Worm (Caenorhabditis elegans) whole organism, L4/young adult: ENCODE data around the gene H20E11.1.
"Not testable (repeated sequence)": the region's sequence is repeated elsewhere in the genome, so short reads cannot be mapped to it uniquely, and the experiment has no call there.

Experiments
- W03F9.2 ChIP-seq: fragments of 150-350 bp; optimal IDR thresholded peaks from 2 replicates; lab custom pipeline; 2014; ENCODE audit warnings: missing biosample characterization, missing genetic modification characterization
- dao-5 ChIP-seq: sonication (generic microtip); optimal IDR thresholded peaks from 2 replicates; lab custom pipeline; 2016; ENCODE audit warnings: missing genotype, missing genetic modification characterization, moderate library complexity, missing compliant biosample characterization
- him-1 ChIP-seq: sonication (generic microtip); optimal IDR thresholded peaks from 2 replicates; lab custom pipeline; 2016; ENCODE audit warnings: missing genotype, missing genetic modification reagents, missing genetic modification characterization, missing compliant biosample characterization

H20E11.1 gene

ce11 chrIV:6806475-6807063 is 23.4 kb upstream of the H20E11.1 start, which contains the start of gene C17H12.10:
TSS of gene C17H12.10 (plus strand) at chrIV:6806799.
- TF ChIP-seq dao-5 (no peak), W03F9.2 (no peak), him-1 (tag; lab: Kevin White, UChicago) (peak; percentile 43)

ce11 chrIV:6809756-6810155 is 20.2 kb upstream of the H20E11.1 start:
- TF ChIP-seq dao-5 (no peak), W03F9.2 (no peak), him-1 (tag; lab: Kevin White, UChicago) (peak; percentile 85)

- TF ChIP-seq him-1 (tag; lab: Kevin White, UChicago) (no peak), W03F9.2 (no peak), dao-5 (no peak)
These were observed 18.1 kb upstream of the H20E11.1 start, which contains the start of gene ceh-48 for ce11 chrIV:6811808-6812207. TSS of gene ceh-48 (plus strand) at chrIV:6812108.

ce11 chrIV:6817554-6817953 is 12.4 kb upstream of the H20E11.1 start, which contains the start of gene C17H12.5:
TSS of gene C17H12.5 (minus strand) at chrIV:6817654.
- TF ChIP-seq him-1 (tag; lab: Kevin White, UChicago) (no peak), dao-5 (no peak), W03F9.2 (no peak)

- TF ChIP-seq dao-5 (no peak), him-1 (tag; lab: Kevin White, UChicago) (no peak), W03F9.2 (no peak)
These were observed 11.6 kb upstream of the H20E11.1 start, which contains the start of gene C17H12.8 for ce11 chrIV:6818369-6818768. TSS of gene C17H12.8 (plus strand) at chrIV:6818703.

- TF ChIP-seq dao-5 (no peak), W03F9.2 (no peak), him-1 (tag; lab: Kevin White, UChicago) (no peak)
These were observed 8.2 kb upstream of the H20E11.1 start for ce11 chrIV:6821709-6822108.

ce11 chrIV:6822406-6822805 is 7.5 kb upstream of the H20E11.1 start, which contains the start of gene C17H12.6:
TSS of gene C17H12.6 (minus strand) at chrIV:6822506.
- no peak for TF ChIP-seq dao-5
- no peak for TF ChIP-seq him-1 (tag; lab: Kevin White, UChicago)
- no peak for TF ChIP-seq W03F9.2

- TF ChIP-seq dao-5 (no peak), him-1 (tag; lab: Kevin White, UChicago) (no peak), W03F9.2 (no peak)
These were observed 5.3 kb upstream of the H20E11.1 start, which contains the start of gene H20E11.3 for ce11 chrIV:6824622-6825021. TSS of gene H20E11.3 (plus strand) at chrIV:6824816.

- not testable (repeated sequence) for TF ChIP-seq W03F9.2; him-1 (tag; lab: Kevin White, UChicago); dao-5
These were observed 2.5 kb upstream of the H20E11.1 start, which contains the start of gene H20E11.2 for ce11 chrIV:6827477-6827876. TSS of gene H20E11.2 (plus strand) at chrIV:6827777.

ce11 chrIV:6832194-6832593 is 2.2 kb downstream of the H20E11.1 start:
- TF ChIP-seq him-1 (tag; lab: Kevin White, UChicago) (no peak), dao-5 (no peak), W03F9.2 (no peak)

- TF ChIP-seq W03F9.2 (no peak), him-1 (tag; lab: Kevin White, UChicago) (no peak), dao-5 (no peak)
These were observed 3.7 kb downstream of the H20E11.1 start for ce11 chrIV:6833617-6834016.

- no peak for TF ChIP-seq W03F9.2
- no peak for TF ChIP-seq dao-5
These were observed 4.8 kb downstream of the H20E11.1 start for ce11 chrIV:6834705-6835104.

- TF ChIP-seq W03F9.2 (no peak), him-1 (tag; lab: Kevin White, UChicago) (no peak), dao-5 (no peak)
These were observed 6.8 kb downstream of the H20E11.1 start for ce11 chrIV:6836769-6837168.

ce11 chrIV:6839091-6839522 is 9.2 kb downstream of the H20E11.1 start:
- TF ChIP-seq him-1 (tag; lab: Kevin White, UChicago) (peak; percentile 63), W03F9.2 (peak; percentile 66), dao-5 (no peak)

ce11 chrIV:6841562-6842282 is 11.8 kb downstream of the H20E11.1 start:
- TF ChIP-seq dao-5 (no peak), W03F9.2 (no peak), him-1 (tag; lab: Kevin White, UChicago) (no peak)
